Worm (Caenorhabditis elegans) whole organism, L1 larva: ENCODE results near the gene T05H4.15.
A peak's percentile ranks its signal among the peaks of the same experiment; 100 is the strongest.

Source experiments
- C04F5.9 ChIP-seq: sonication (generic microtip); optimal IDR thresholded peaks from 2 replicates; lab custom pipeline; 2016; ENCODE audit warnings: missing genetic modification characterization, missing compliant biosample characterization
- C34B4.2 ChIP-seq: sonication (generic microtip); optimal IDR thresholded peaks from 2 replicates; lab custom pipeline; 2017; ENCODE audit warnings: mild to moderate bottlenecking, missing genetic modification characterization, missing compliant biosample characterization
- F16B12.6 ChIP-seq: fragments of 150-350 bp; optimal IDR thresholded peaks from 2 replicates; lab custom pipeline; 2014; ENCODE audit warnings: missing biosample characterization, missing genetic modification characterization
- Y116A8C.19 ChIP-seq: sonication (generic microtip); optimal IDR thresholded peaks from 2 replicates; lab custom pipeline; 2016; ENCODE audit warnings: missing compliant biosample characterization, missing genetic modification characterization, borderline replicate concordance
- aha-1 ChIP-seq: fragments of 150-350 bp; optimal IDR thresholded peaks from 2 replicates; lab custom pipeline; 2014; ENCODE audit warnings: missing biosample characterization, missing genetic modification characterization
- aly-2 ChIP-seq: fragments of 150-350 bp; optimal IDR thresholded peaks from 2 replicates; lab custom pipeline; 2014; ENCODE audit warnings: missing biosample characterization, missing genetic modification characterization
- ama-1 ChIP-seq: fragments of 150-350 bp; optimal IDR thresholded peaks from 2 replicates; lab custom pipeline; 2014
- blmp-1 ChIP-seq: fragments of 150-350 bp; optimal IDR thresholded peaks from 2 replicates; lab custom pipeline; 2014; ENCODE audit warnings: missing biosample characterization, missing genetic modification characterization
- ceh-8 ChIP-seq: fragments of 200-800 bp; sonication (Bioruptor generic); optimal IDR thresholded peaks from 2 replicates; lab custom pipeline; 2018; ENCODE audit warnings: mild to moderate bottlenecking, missing genetic modification characterization, moderate library complexity, missing compliant biosample characterization
- ceh-82 ChIP-seq, 3 experiments: fragments of 150-350 bp in 1 of 3; sonication (generic microtip) in 2 of 3; optimal IDR thresholded peaks; 2 replicates each; lab custom pipeline; 2014 to 2017; ENCODE audit warnings: missing biosample characterization in 3 of 3, missing genetic modification characterization in 3 of 3
- ceh-88 ChIP-seq: fragments of 200-800 bp; sonication (Bioruptor generic); IDR thresholded peaks from 2 replicates; pipeline ENCODE4 v1.3.6; 2022; ENCODE audit warnings: missing genetic modification characterization, missing compliant biosample characterization
- ces-1 ChIP-seq: fragments of 150-350 bp; optimal IDR thresholded peaks from 2 replicates; lab custom pipeline; 2014; ENCODE audit warnings: missing biosample characterization, missing genetic modification reagents, missing genetic modification characterization
- efl-1 ChIP-seq, 4 experiments: fragments of 150-350 bp; optimal IDR thresholded peaks in 3 of 4; peaks in 1 of 4; 1 replicate in 1 of 4; 2 replicates in 3 of 4; lab custom pipeline; 2014; ENCODE audit warnings: missing biosample characterization in 2 of 4, missing genetic modification characterization in 2 of 4, missing genetic modification reagents in 2 of 4
- efl-3 ChIP-seq: fragments of 200-800 bp; sonication (Bioruptor generic); optimal IDR thresholded peaks from 2 replicates; lab custom pipeline; 2018; ENCODE audit warnings: mild to moderate bottlenecking, missing genetic modification characterization, missing compliant biosample characterization
- egl-13 ChIP-seq: sonication (generic microtip); optimal IDR thresholded peaks from 2 replicates; lab custom pipeline; 2016; ENCODE audit warnings: missing genotype, missing genetic modification reagents, missing genetic modification characterization, missing compliant biosample characterization
- fkh-10 ChIP-seq: sonication (generic microtip); optimal IDR thresholded peaks from 2 replicates; lab custom pipeline; 2017; ENCODE audit warnings: missing biosample characterization, missing genetic modification reagents, missing genetic modification characterization
- fkh-4 ChIP-seq: sonication (generic microtip); optimal IDR thresholded peaks from 2 replicates; lab custom pipeline; 2016; ENCODE audit warnings: missing compliant biosample characterization, missing genetic modification characterization, borderline replicate concordance
- hlh-17 ChIP-seq: fragments of 200-800 bp; sonication (Bioruptor generic); optimal IDR thresholded peaks from 2 replicates; lab custom pipeline; 2018; ENCODE audit warnings: missing genetic modification characterization, mild to moderate bottlenecking, missing compliant biosample characterization, moderate library complexity, borderline replicate concordance
- hlh-4 ChIP-seq: sonication (generic microtip); optimal IDR thresholded peaks from 2 replicates; lab custom pipeline; 2016; ENCODE audit warnings: mild to moderate bottlenecking, missing genetic modification characterization, missing compliant biosample characterization
- jun-1 ChIP-seq: fragments of 150-350 bp; optimal IDR thresholded peaks from 2 replicates; lab custom pipeline; 2014; ENCODE audit warnings: missing biosample characterization, missing genetic modification reagents, missing genetic modification characterization
- lin-13 ChIP-seq: fragments of 150-350 bp; optimal IDR thresholded peaks from 2 replicates; lab custom pipeline; 2014; ENCODE audit warnings: missing biosample characterization, missing genetic modification reagents, missing genetic modification characterization
- lin-14 ChIP-seq: fragments of 200-800 bp; sonication (Bioruptor generic); optimal IDR thresholded peaks from 2 replicates; lab custom pipeline; 2018; ENCODE audit warnings: mild to moderate bottlenecking, missing genetic modification characterization, moderate library complexity, missing compliant biosample characterization
- lin-35 ChIP-seq, 2 experiments: fragments of 150-350 bp; optimal IDR thresholded peaks; 2 replicates each; lab custom pipeline; 2014; ENCODE audit warnings: missing biosample characterization in 2 of 2, missing genetic modification characterization in 2 of 2, missing genetic modification reagents in 2 of 2
- lin-39 ChIP-seq: fragments of 150-350 bp; optimal IDR thresholded peaks from 2 replicates; lab custom pipeline; 2014; ENCODE audit warnings: missing biosample characterization, missing genetic modification reagents, missing genetic modification characterization
- lir-3 ChIP-seq: sonication (generic microtip); optimal IDR thresholded peaks from 2 replicates; lab custom pipeline; 2016; ENCODE audit warnings: mild to moderate bottlenecking, missing genetic modification characterization, moderate library complexity, missing compliant biosample characterization; ENCODE audit not compliant: poor library complexity
- mab-9 ChIP-seq: fragments of 200-800 bp; sonication (Bioruptor generic); IDR thresholded peaks from 2 replicates; pipeline ENCODE4 v1.3.6; 2022; ENCODE audit warnings: missing genetic modification reagents, missing genetic modification characterization, missing compliant biosample characterization
- mdl-1 ChIP-seq, 2 experiments: fragments of 150-350 bp; optimal IDR thresholded peaks; 2 replicates each; lab custom pipeline; 2014 to 2017; ENCODE audit warnings: missing biosample characterization in 2 of 2, missing genetic modification characterization in 2 of 2, inconsistent platforms in 1 of 2
- mef-2 ChIP-seq: fragments of 150-350 bp; optimal IDR thresholded peaks from 2 replicates; lab custom pipeline; 2014; ENCODE audit warnings: missing biosample characterization, missing genetic modification characterization
- mep-1 ChIP-seq: fragments of 150-350 bp; optimal IDR thresholded peaks from 2 replicates; lab custom pipeline; 2014; ENCODE audit warnings: missing biosample characterization, missing genetic modification characterization
- nhr-11 ChIP-seq: fragments of 150-350 bp; optimal IDR thresholded peaks from 2 replicates; lab custom pipeline; 2014; ENCODE audit warnings: missing biosample characterization, missing genetic modification characterization
- nhr-12 ChIP-seq: sonication (generic microtip); optimal IDR thresholded peaks from 2 replicates; lab custom pipeline; 2017; ENCODE audit warnings: missing biosample characterization, missing genetic modification characterization
- nhr-19 ChIP-seq: fragments of 200-800 bp; sonication (Bioruptor generic); conservative IDR thresholded peaks from 2 replicates; pipeline ENCODE4 v1.3.6; 2022; ENCODE audit warnings: missing genetic modification characterization, missing compliant biosample characterization
- nhr-20 ChIP-seq: sonication (generic microtip); optimal IDR thresholded peaks from 2 replicates; lab custom pipeline; 2016; ENCODE audit warnings: mild to moderate bottlenecking, missing genetic modification characterization, missing compliant biosample characterization
- nhr-28 ChIP-seq: fragments of 150-350 bp; optimal IDR thresholded peaks from 2 replicates; lab custom pipeline; 2014; ENCODE audit warnings: missing biosample characterization, missing genetic modification characterization
- nhr-71 ChIP-seq: sonication (generic microtip); optimal IDR thresholded peaks from 2 replicates; lab custom pipeline; 2016; ENCODE audit warnings: mild to moderate bottlenecking, missing genetic modification characterization, moderate library complexity, missing compliant biosample characterization
- nhr-76 ChIP-seq: sonication (generic microtip); optimal IDR thresholded peaks from 2 replicates; lab custom pipeline; 2017; ENCODE audit warnings: missing biosample characterization, missing genetic modification characterization
- nhr-77 ChIP-seq: fragments of 150-350 bp; optimal IDR thresholded peaks from 2 replicates; lab custom pipeline; 2014; ENCODE audit warnings: missing biosample characterization, missing genetic modification characterization
- nhr-85 ChIP-seq: sonication (generic microtip); peaks from one replicate; lab custom pipeline; 2016; ENCODE audit warnings: missing genetic modification characterization, inconsistent platforms, missing compliant biosample characterization
- nhr-90 ChIP-seq: sonication (generic microtip); optimal IDR thresholded peaks from 2 replicates; lab custom pipeline; 2016; ENCODE audit warnings: mild to moderate bottlenecking, missing genetic modification characterization, missing compliant biosample characterization; ENCODE audit not compliant: poor library complexity
- pax-3 ChIP-seq: fragments of 200-800 bp; sonication (Bioruptor generic); optimal IDR thresholded peaks from 2 replicates; lab custom pipeline; 2018; ENCODE audit warnings: mild to moderate bottlenecking, missing genetic modification characterization, moderate library complexity, missing compliant biosample characterization
- pqm-1 ChIP-seq: sonication (generic microtip); optimal IDR thresholded peaks from 3 replicates; lab custom pipeline; 2017; ENCODE audit warnings: missing biosample characterization, missing genetic modification characterization
- rnt-1 ChIP-seq: sonication (generic microtip); optimal IDR thresholded peaks from 2 replicates; lab custom pipeline; 2016; ENCODE audit warnings: mild to moderate bottlenecking, missing genetic modification characterization, moderate library complexity, missing compliant biosample characterization
- skn-1 ChIP-seq: fragments of 150-350 bp; optimal IDR thresholded peaks from 2 replicates; lab custom pipeline; 2014; ENCODE audit warnings: missing biosample characterization, missing genetic modification characterization
- snu-23 ChIP-seq: sonication (generic microtip); optimal IDR thresholded peaks from 2 replicates; lab custom pipeline; 2016; ENCODE audit warnings: missing genetic modification characterization, missing compliant biosample characterization
- sptf-1 ChIP-seq: fragments of 150-350 bp; optimal IDR thresholded peaks from 2 replicates; lab custom pipeline; 2014; ENCODE audit warnings: missing biosample characterization, missing genetic modification characterization
- tbx-2 ChIP-seq: sonication (generic microtip); optimal IDR thresholded peaks from 2 replicates; lab custom pipeline; 2016; ENCODE audit warnings: missing genetic modification characterization, missing compliant biosample characterization
- tlp-1 ChIP-seq: fragments of 150-350 bp; optimal IDR thresholded peaks from 2 replicates; lab custom pipeline; 2014; ENCODE audit warnings: missing biosample characterization, missing genetic modification characterization
- unc-30 ChIP-seq: sonication (generic microtip); optimal IDR thresholded peaks from 2 replicates; lab custom pipeline; 2017; ENCODE audit warnings: missing biosample characterization, missing genetic modification characterization
- unc-86 ChIP-seq: sonication (generic microtip); optimal IDR thresholded peaks from 2 replicates; lab custom pipeline; 2016; ENCODE audit warnings: missing genetic modification characterization, missing compliant biosample characterization
- vab-15 ChIP-seq: sonication (generic microtip); optimal IDR thresholded peaks from 2 replicates; lab custom pipeline; 2017; ENCODE audit warnings: missing genotype, mild to moderate bottlenecking, missing genetic modification characterization, missing compliant biosample characterization
- zag-1 ChIP-seq: fragments of 150-350 bp; optimal IDR thresholded peaks from 2 replicates; lab custom pipeline; 2014; ENCODE audit warnings: missing biosample characterization, missing genetic modification characterization
- ztf-4 ChIP-seq: fragments of 150-350 bp; optimal IDR thresholded peaks from 2 replicates; lab custom pipeline; 2014; ENCODE audit warnings: missing biosample characterization, missing genetic modification characterization

T05H4.15 gene

DNA sequence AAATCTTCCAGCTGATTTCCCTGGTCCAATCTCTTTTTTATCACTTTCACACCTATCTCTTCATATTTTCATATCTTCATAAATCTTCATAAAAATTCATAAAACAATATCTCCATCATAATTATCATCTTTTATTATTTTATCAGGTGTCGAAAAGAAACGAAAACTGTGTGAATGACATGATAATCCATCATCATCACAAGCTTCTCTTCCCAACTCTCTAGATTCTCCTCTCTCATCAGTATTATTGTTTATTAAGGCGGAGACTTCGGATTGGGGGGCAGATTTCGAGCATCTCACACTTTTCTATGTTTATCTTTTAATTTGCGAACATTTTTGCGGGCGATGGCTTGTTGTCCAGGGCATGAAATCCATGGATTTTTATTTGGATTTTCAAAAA, 22.7 kb upstream of the T05H4.15 start:
- TF ChIP-seq mep-1 (no peak), hlh-17 (GFP tag; lab: Kevin White, UChicago) (no peak), C34B4.2 (tag; lab: Kevin White, UChicago) (no peak), C04F5.9 (tag; lab: Kevin White, UChicago) (no peak), nhr-28 (tag; lab: Kevin White, UChicago) (no peak), blmp-1 (tag; lab: Kevin White, UChicago) (peak; percentile 13)

ce11 chrV:6462606-6463005, 21.1 kb upstream of the T05H4.15 start:
- TF ChIP-seq fkh-4 (tag; lab: Kevin White, UChicago) = no peak
- TF ChIP-seq zag-1 (tag; lab: Kevin White, UChicago) = no peak
- no peak for TF ChIP-seq lin-39 (tag; lab: Kevin White, UChicago)
- TF ChIP-seq C34B4.2 (tag; lab: Kevin White, UChicago) = no peak
- TF ChIP-seq nhr-11 (tag; lab: Kevin White, UChicago) = no peak
- TF ChIP-seq nhr-76 = no peak
- TF ChIP-seq tlp-1 (tag; lab: Kevin White, UChicago) = no peak
- TF ChIP-seq hlh-4 (tag; lab: Kevin White, UChicago) = no peak
- TF ChIP-seq nhr-19 (GFP tag; lab: Robert Waterston, UW) = no peak
- peak; percentile 13 for TF ChIP-seq vab-15 (tag; lab: Kevin White, UChicago)
- TF ChIP-seq ama-1 (lab: Kevin White, UChicago) = no peak
- TF ChIP-seq efl-1 (optimal IDR thresholded peaks at IDR 0.05; lab: Kevin White, UChicago) = no peak
- no peak for TF ChIP-seq efl-1 (GFP tag; optimal IDR thresholded peaks at IDR 0.05 in 1 of 2; lab: Kevin White, UChicago)
- TF ChIP-seq nhr-90 = no peak
- no peak for TF ChIP-seq tbx-2 (tag; lab: Kevin White, UChicago)
- peak; percentile 18 for TF ChIP-seq snu-23 (GFP tag; lab: Kevin White, UChicago)
- TF ChIP-seq egl-13 (tag; lab: Kevin White, UChicago) = no peak
- TF ChIP-seq blmp-1 (tag; lab: Kevin White, UChicago) = peak; percentile 12
- TF ChIP-seq ceh-82 (tag; optimal IDR thresholded peaks at IDR 0.05; lab: Kevin White, UChicago) = no peak
- TF ChIP-seq ceh-8 (GFP tag; lab: Kevin White, UChicago) = no peak
- no peak for TF ChIP-seq ceh-88 (GFP tag; lab: Robert Waterston, UW)
- TF ChIP-seq mef-2 (tag; lab: Kevin White, UChicago) = no peak
- TF ChIP-seq pax-3 (tag; lab: Kevin White, UChicago) = no peak
- no peak for TF ChIP-seq F16B12.6 (tag; lab: Kevin White, UChicago)
- TF ChIP-seq skn-1 = no peak
- TF ChIP-seq C04F5.9 (tag; lab: Kevin White, UChicago) = no peak
- no peak for TF ChIP-seq nhr-71
- TF ChIP-seq jun-1 (tag; lab: Kevin White, UChicago) = no peak
- peak in 1 of 2 experiments; percentile 64 for TF ChIP-seq lin-35 (GFP tag; optimal IDR thresholded peaks at IDR 0.05; lab: Kevin White, UChicago)
- no peak for TF ChIP-seq mdl-1 (tag; optimal IDR thresholded peaks at IDR 0.05; lab: Kevin White, UChicago)
- TF ChIP-seq lin-14 = peak; percentile 33
- TF ChIP-seq efl-3 (GFP tag; lab: Kevin White, UChicago) = no peak
- TF ChIP-seq Y116A8C.19 (tag; lab: Kevin White, UChicago) = no peak
- TF ChIP-seq nhr-12 (tag; lab: Kevin White, UChicago) = no peak
- TF ChIP-seq sptf-1 (tag; lab: Kevin White, UChicago) = no peak
- no peak for TF ChIP-seq ces-1 (GFP tag; lab: Kevin White, UChicago)
- no peak for TF ChIP-seq nhr-77 (tag; lab: Kevin White, UChicago)
- no peak for TF ChIP-seq aha-1 (tag; lab: Kevin White, UChicago)
- no peak for TF ChIP-seq unc-30 (tag; lab: Kevin White, UChicago)
- peak; percentile 14 for TF ChIP-seq nhr-20 (tag; lab: Kevin White, UChicago)
- TF ChIP-seq unc-86 (tag; lab: Kevin White, UChicago) = no peak
- no peak for TF ChIP-seq ztf-4
- no peak for TF ChIP-seq lir-3
- no peak for TF ChIP-seq lin-13 (GFP tag; lab: Kevin White, UChicago)
- TF ChIP-seq nhr-85 = peak; percentile 87
- TF ChIP-seq aly-2 (tag; lab: Kevin White, UChicago) = no peak
- no peak for TF ChIP-seq fkh-10 (GFP tag; lab: Kevin White, UChicago)
- TF ChIP-seq mab-9 = no peak
- no peak for TF ChIP-seq rnt-1 (tag; lab: Kevin White, UChicago)
- no peak for TF ChIP-seq pqm-1 (tag; lab: Kevin White, UChicago)
